Fruit fly (Drosophila melanogaster) whole organism, wandering third instar larva: ENCODE data around the gene CG9953.

ENCODE experiments used
- Abd-B ChIP-seq: fragments of >200 bp; optimal IDR thresholded peaks from 2 replicates; lab custom pipeline; 2017; ENCODE audit warnings: missing biosample characterization, missing genetic modification characterization
- CG9705 ChIP-seq: fragments of 200-800 bp; sonication (Bioruptor generic); optimal IDR thresholded peaks from 2 replicates; lab custom pipeline; 2018; ENCODE audit warnings: missing biosample characterization, mild to moderate bottlenecking, missing genetic modification characterization
- Hnf4 ChIP-seq: fragments of 200-800 bp; sonication (Bioruptor generic); optimal IDR thresholded peaks from 2 replicates; lab custom pipeline; 2016; ENCODE audit warnings: missing biosample characterization, mild to moderate bottlenecking, missing genetic modification characterization
- Hr78 ChIP-seq: fragments of >200 bp; optimal IDR thresholded peaks from 2 replicates; lab custom pipeline; 2017; ENCODE audit warnings: missing biosample characterization, missing genetic modification characterization
- Jra ChIP-seq: sonication (Bioruptor generic); optimal IDR thresholded peaks from 2 replicates; lab custom pipeline; 2016; ENCODE audit warnings: missing biosample characterization, missing genetic modification characterization
- Mio ChIP-seq: sonication (Bioruptor generic); optimal IDR thresholded peaks from 2 replicates; lab custom pipeline; 2016; ENCODE audit warnings: missing biosample characterization, missing genetic modification characterization
- N ChIP-seq: fragments of >200 bp; optimal IDR thresholded peaks from 2 replicates; lab custom pipeline; 2018; ENCODE audit warnings: missing biosample characterization, missing external identifiers, missing genetic modification characterization
- OdsH ChIP-seq: fragments of 200-800 bp; sonication (Bioruptor generic); optimal IDR thresholded peaks from 2 replicates; lab custom pipeline; 2016; ENCODE audit warnings: missing biosample characterization, mild to moderate bottlenecking, missing genetic modification characterization
- Vsx2 ChIP-seq: fragments of 200-300, 225-300 bp; sonication (Bioruptor generic); optimal IDR thresholded peaks from 2 replicates; lab custom pipeline; 2018; ENCODE audit warnings: missing biosample characterization, missing genetic modification characterization; ENCODE audit not compliant: partially characterized antibody
- ey ChIP-seq: fragments of 200-800 bp; sonication (Bioruptor generic); optimal IDR thresholded peaks from 2 replicates; lab custom pipeline; 2016; ENCODE audit warnings: missing biosample characterization, missing genetic modification characterization
- h ChIP-seq: fragments of 200-800 bp; sonication (Bioruptor generic); optimal IDR thresholded peaks from 3 replicates; lab custom pipeline; 2016; ENCODE audit warnings: missing biosample characterization, mild to moderate bottlenecking, missing genetic modification characterization
- jim ChIP-seq: fragments of 175-275, 200-325 bp; sonication (Bioruptor generic); optimal IDR thresholded peaks from 2 replicates; lab custom pipeline; 2016; ENCODE audit warnings: missing biosample characterization, mild to moderate bottlenecking, missing genetic modification characterization
- psq ChIP-seq: fragments of 200-800 bp; sonication (Bioruptor generic); optimal IDR thresholded peaks from 3 replicates; lab custom pipeline; 2017; ENCODE audit warnings: missing biosample characterization, mild to moderate bottlenecking, missing genetic modification characterization, moderate library complexity

dm6 chr3L:6942831-6943114 lies 26.7 kb upstream of the CG9953 start, which contains the start of gene tow:
- TF ChIP-seq Hnf4 = no peak
- no peak for TF ChIP-seq Abd-B (GFP tag; lab: Kevin White, UChicago)
- TF ChIP-seq OdsH (GFP tag; lab: Kevin White, UChicago) = no peak
- no peak for TF ChIP-seq psq
- no peak for TF ChIP-seq Mio (GFP tag; lab: Kevin White, UChicago)
- no peak for TF ChIP-seq Vsx2
- no peak for TF ChIP-seq CG9705 (GFP tag; lab: Kevin White, UChicago)
- TF ChIP-seq N (GFP tag; lab: Kevin White, UChicago) = no peak
- TF ChIP-seq Jra (GFP tag; lab: Kevin White, UChicago) = no peak
- no peak for TF ChIP-seq ey (GFP tag; lab: Kevin White, UChicago)
- TF ChIP-seq h (GFP tag; lab: Kevin White, UChicago) = no peak
- TF ChIP-seq Hr78 (GFP tag; lab: Kevin White, UChicago) = no peak
- no peak for TF ChIP-seq jim (GFP tag; lab: Kevin White, UChicago)
